Worm (Caenorhabditis elegans) whole organism, L4/young adult: ENCODE results near the gene T09A5.4.

Source experiments
- W03F9.2 ChIP-seq: fragments of 150-350 bp; optimal IDR thresholded peaks from 2 replicates; lab custom pipeline; 2014; ENCODE audit warnings: missing biosample characterization, missing genetic modification characterization
- dao-5 ChIP-seq: sonication (generic microtip); optimal IDR thresholded peaks from 2 replicates; lab custom pipeline; 2016; ENCODE audit warnings: missing genotype, missing genetic modification characterization, moderate library complexity, missing compliant biosample characterization
- him-1 ChIP-seq: sonication (generic microtip); optimal IDR thresholded peaks from 2 replicates; lab custom pipeline; 2016; ENCODE audit warnings: missing genotype, missing genetic modification reagents, missing genetic modification characterization, missing compliant biosample characterization

Gene T09A5.4

DNA sequence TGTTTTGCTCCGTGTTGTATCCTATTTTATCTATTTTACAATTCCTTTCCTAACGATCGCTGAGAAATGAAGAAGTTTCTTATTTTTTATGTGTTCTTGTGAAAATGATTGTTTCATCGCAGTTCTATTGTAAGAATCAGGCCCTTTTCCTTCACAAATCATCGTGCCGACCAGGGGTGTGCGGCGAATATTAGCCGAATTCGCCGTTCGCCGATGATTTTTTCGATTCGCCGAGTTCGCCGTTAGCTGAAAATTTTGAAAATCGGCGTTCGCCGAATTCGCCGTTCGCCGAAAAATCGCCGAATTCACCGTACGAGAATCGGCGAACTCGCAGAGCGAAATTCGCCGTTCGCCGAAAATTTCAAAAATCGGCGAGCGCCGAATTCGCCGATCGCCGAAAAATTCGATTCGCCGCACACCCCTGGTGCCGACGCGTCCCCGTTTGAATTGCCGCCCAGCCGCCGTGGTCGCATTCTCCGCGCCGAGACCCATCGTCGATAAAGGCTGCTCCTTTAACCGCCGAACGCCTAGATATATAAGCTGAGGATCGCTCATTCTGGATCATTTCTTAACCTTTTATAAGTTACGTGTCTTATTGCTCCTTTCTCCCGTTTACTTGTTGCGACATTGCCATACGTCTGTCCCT is 17.6 kb downstream of the T09A5.4 start:
- TF ChIP-seq W03F9.2 (tag; lab: Kevin White, UChicago) (no peak), dao-5 (no peak), him-1 (tag; lab: Kevin White, UChicago) (no peak)

ce11 chrII:7864207-7864606 is 18.2 kb downstream of the T09A5.4 start, which contains the start of gene ostb-1:
ostb-1 (plus strand) TSS chrII:7864507.
- TF ChIP-seq W03F9.2 (tag; lab: Kevin White, UChicago) (no peak), him-1 (tag; lab: Kevin White, UChicago) (no peak), dao-5 (no peak)

DNA sequence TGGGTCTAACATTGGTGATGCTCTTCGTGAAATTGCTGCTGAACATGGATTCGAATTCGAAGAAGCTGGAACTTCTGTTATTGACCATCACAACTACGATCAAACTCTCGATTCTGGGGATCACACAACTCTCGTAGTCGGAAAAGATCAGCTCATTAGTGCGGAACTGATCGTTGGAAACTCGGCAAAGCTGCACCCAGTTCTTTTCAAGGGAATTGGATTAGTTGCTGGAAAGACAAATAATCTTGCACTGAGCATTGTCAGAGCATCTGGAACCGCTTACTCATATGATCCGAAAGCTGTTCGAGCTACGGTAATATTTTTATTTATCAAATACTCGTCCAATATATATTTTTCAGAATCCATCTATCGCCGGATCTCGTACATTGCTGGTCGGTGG is 18.9 kb downstream of the T09A5.4 start:
- TF ChIP-seq W03F9.2 (tag; lab: Kevin White, UChicago): no peak
- TF ChIP-seq dao-5: no peak
- TF ChIP-seq him-1 (tag; lab: Kevin White, UChicago): no peak

DNA sequence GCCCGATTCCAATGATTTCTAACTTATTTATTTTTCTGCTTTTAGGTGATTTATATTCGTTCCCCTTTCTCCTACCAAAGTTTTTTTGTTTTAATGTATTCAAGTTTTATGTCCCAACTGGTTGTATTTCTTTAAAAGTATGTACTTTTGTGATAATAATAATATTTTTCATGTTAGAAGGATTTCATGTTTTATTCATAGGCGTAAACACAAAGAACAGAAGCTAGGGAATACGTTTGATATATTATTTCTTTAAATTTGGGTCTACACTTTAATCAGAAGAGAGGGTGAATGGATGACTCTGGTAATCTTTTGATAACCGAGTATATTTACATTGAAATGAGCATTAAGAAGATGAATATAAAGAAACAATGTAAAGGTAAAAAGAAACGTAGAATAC is 20.1 kb downstream of the T09A5.4 start:
- no peak for TF ChIP-seq dao-5
- TF ChIP-seq W03F9.2 (tag; lab: Kevin White, UChicago): no peak
- TF ChIP-seq him-1 (tag; lab: Kevin White, UChicago): no peak

ce11 chrII:7870062-7870461 is 24.1 kb downstream of the T09A5.4 start, which contains the start of gene ztf-17:
ztf-17 (minus strand) TSS chrII:7870162.
- TF ChIP-seq W03F9.2 (tag; lab: Kevin White, UChicago) (no peak), dao-5 (no peak), him-1 (tag; lab: Kevin White, UChicago) (no peak)

DNA sequence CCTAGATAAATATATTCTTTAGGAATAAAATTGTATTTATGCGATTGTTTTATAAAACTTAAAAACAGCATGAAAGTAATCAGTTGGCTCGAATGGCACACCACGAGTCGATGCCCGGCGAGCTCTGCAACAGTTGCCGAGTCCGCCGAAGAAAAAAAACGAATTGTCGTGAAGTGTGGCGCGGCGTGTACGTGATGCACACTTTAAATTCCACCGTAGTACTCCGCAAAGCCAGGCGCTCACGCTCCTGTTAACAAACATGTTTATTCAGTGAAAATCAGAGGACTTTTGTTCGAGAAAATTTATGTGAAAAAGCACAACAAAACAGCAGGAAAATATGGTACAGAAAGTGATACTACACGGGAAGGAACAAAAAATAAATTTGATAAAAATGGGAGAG is 24.6 kb downstream of the T09A5.4 start:
- TF ChIP-seq W03F9.2 (tag; lab: Kevin White, UChicago) (peak; percentile 3), him-1 (tag; lab: Kevin White, UChicago) (no peak)

DNA sequence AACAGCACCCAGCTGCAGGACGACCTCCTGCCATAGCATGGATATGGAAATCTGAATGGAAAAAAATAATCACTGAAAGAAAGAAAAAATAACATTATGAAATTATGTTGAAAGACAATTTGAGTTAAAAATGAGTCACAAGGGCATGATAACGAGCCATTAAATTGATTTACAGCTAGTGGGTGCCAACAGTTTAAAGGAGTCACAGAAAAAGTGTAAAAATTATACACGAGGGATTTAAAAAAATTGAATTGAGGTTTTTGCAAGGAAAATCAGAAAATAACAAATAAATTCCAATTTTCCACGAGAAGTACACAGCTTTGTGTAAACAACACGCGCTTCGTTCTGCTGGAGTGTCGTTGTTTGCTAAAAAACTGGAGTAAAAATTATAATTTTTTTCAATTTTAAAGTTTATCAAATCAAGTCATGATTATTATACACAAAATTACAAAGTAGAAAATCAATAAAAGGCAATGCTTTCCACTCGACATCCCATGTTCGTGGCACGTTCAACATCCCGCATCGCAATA is 27.9 kb downstream of the T09A5.4 start, which contains the start of gene T01H3.3:
Gene T01H3.3 (minus strand): TSS at position 51 of the 530 bp plus-strand sequence.
- TF ChIP-seq dao-5 (no peak), him-1 (tag; lab: Kevin White, UChicago) (no peak), W03F9.2 (tag; lab: Kevin White, UChicago) (peak; percentile 20)

DNA sequence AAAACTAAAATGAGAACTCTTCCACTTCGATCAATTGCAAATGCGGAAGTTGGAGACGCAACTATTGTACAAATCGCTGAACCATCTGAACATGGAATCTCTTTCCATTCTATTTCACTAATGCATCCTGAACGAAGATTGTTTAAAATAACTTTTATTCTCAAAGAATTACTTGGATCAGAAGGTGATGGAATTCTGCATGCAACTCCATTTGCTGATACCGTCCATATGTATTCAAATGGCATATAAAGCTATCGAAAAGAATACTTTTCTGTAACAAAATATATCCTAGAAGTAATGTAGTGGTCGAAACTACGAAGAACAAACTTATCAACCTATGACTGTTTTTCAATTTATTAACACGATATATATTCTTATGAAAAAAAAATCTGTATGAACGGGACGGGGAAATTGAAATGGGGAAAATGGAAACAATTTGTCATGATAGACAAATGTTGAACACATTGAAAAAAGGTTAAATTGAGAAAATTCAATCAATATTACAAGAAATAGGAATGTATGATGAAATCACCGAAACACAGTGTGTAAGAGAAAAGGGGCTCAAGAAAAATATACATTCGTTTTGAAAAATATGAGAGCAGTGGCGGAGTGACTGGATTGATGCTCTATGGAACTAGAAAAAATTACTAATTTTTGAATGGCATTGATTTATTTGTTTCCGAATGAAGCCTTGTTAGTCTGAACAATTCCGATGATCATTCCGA is 31.9 kb downstream of the T09A5.4 start, which contains the start of gene T01H3.2:
Gene T01H3.2 (minus strand): TSS at position 251 of the 725 bp plus-strand sequence.
- TF ChIP-seq W03F9.2 (tag; lab: Kevin White, UChicago): no peak
- TF ChIP-seq dao-5: no peak
- no peak for TF ChIP-seq him-1 (tag; lab: Kevin White, UChicago)

- TF ChIP-seq dao-5: no peak
- no peak for TF ChIP-seq him-1 (tag; lab: Kevin White, UChicago)
- no peak for TF ChIP-seq W03F9.2 (tag; lab: Kevin White, UChicago)
These were observed 33.3 kb downstream of the T09A5.4 start, which contains the start of the genes vha-4 and T01H3.5 for ce11 chrII:7879266-7879718. vha-4 (minus strand) TSS chrII:7879316. T01H3.5 (plus strand) TSS chrII:7879616.

DNA sequence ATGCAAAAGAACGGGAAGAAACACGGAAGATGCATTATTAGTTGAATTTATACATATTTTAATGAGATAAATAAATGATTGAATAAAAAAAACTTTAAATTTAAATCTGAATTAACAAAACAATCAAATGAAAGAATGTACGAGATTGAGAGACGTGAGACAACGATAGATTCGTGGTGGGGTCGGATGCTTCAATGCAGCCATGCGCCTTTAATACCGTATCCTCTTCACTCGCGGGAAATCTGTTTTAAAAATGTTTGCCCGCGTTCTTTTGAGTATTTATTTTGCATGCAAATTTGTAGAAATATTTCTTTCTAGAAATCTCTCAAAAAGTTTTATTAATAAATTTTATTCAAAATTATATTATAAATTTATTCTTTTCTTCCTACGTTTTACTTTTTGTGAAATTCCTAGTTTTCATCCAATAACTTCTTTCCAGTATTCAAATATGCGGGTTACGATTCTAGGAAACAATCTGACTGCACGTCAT is 34.4 kb downstream of the T09A5.4 start, which contains the start of gene perm-1:
Gene perm-1 (plus strand): TSS at position 440 of the 490 bp plus-strand sequence.
- no peak for TF ChIP-seq him-1 (tag; lab: Kevin White, UChicago)
- peak; percentile 73 for TF ChIP-seq W03F9.2 (tag; lab: Kevin White, UChicago)
- TF ChIP-seq dao-5: no peak

DNA sequence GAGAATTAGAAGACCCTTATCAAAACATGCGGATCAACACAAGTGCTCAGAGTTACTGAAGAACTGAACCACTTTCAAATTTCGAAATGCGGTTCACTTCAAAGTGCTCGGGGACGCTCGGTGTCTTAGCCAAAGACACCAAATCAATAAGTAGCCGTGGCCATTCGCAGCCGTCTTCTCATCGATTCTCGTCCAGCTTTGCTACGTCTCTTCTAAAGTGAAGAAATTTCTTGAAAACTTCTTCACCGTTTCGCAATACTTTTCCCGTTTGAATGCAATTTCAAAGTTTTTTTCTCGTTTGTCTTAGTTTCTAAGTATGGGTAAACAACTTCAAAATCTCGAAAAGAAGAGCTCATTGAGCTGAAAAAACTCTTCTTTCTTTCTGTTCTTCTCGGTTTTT is 38.9 kb downstream of the T09A5.4 start:
- no peak for TF ChIP-seq W03F9.2 (tag; lab: Kevin White, UChicago)
- TF ChIP-seq him-1 (tag; lab: Kevin White, UChicago): peak; percentile 16

DNA sequence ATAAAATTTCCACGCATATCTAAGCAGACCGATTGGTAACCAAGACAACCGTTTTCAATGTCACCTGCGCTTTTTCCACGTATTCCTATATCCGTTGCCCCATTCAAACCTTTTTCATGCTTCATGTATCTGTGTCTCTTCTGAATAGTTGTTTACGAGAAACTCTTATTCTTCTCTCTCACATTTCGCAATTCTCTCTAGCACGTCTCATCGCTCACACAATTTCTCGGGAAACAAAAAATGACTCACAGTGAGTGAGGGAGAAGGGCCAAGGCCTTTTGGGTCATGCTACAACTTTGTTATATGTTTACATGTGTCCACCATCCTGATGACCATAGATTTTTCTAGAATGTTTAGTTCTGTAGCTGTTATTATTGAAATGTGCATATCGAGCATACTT is 41.3 kb downstream of the T09A5.4 start:
- TF ChIP-seq dao-5: no peak
- TF ChIP-seq W03F9.2 (tag; lab: Kevin White, UChicago): no peak
- TF ChIP-seq him-1 (tag; lab: Kevin White, UChicago): no peak

DNA sequence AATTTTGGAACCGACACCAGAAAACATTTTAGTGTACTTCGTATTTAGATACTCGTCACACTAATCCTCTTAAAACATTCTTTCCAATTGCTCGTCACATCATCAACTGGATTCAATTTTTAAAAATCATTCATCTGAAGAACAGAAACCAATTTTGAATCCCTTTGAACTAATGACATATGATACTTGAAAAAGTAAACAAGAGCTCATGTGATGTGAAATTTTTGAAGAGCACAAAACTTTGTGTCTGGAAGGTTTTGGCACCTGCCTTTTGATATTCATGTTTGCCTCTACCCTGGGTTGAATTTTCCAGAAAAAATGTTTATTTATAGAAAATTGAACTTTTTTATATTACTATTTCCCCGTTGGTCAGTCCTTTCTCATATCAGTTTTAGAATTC is 42.8 kb downstream of the T09A5.4 start:
- TF ChIP-seq him-1 (tag; lab: Kevin White, UChicago) (no peak), W03F9.2 (tag; lab: Kevin White, UChicago) (peak; percentile 16), dao-5 (no peak)
